Worm (Caenorhabditis elegans) whole organism, late embryonic: ENCODE measurements around the gene srt-7.
A peak's percentile ranks its signal among the peaks of the same experiment; 100 is the strongest.

Source experiments
- C08G9.2 ChIP-seq: sonication (generic microtip); optimal IDR thresholded peaks from 2 replicates; lab custom pipeline; 2016; ENCODE audit warnings: mild to moderate bottlenecking, missing genetic modification characterization, moderate library complexity, missing compliant biosample characterization
- F13H6.1 ChIP-seq: sonication (generic microtip); optimal IDR thresholded peaks from 2 replicates; lab custom pipeline; 2016; ENCODE audit warnings: missing genetic modification characterization, missing compliant biosample characterization
- Y22D7AL.16 ChIP-seq: sonication (generic microtip); optimal IDR thresholded peaks from 2 replicates; lab custom pipeline; 2016; ENCODE audit warnings: missing genetic modification characterization, missing compliant biosample characterization
- ama-1 ChIP-seq: fragments of 150-350 bp; optimal IDR thresholded peaks from 2 replicates; lab custom pipeline; 2014
- ceh-19 ChIP-seq: fragments of 200-800 bp; sonication (Bioruptor generic); optimal IDR thresholded peaks from 2 replicates; lab custom pipeline; 2018; ENCODE audit warnings: mild to moderate bottlenecking, missing genetic modification characterization, missing compliant biosample characterization
- ceh-22 ChIP-seq: sonication (generic microtip); optimal IDR thresholded peaks from 2 replicates; lab custom pipeline; 2017; ENCODE audit warnings: missing biosample characterization, missing genetic modification characterization
- ceh-31 ChIP-seq: sonication (generic microtip); optimal IDR thresholded peaks from 2 replicates; lab custom pipeline; 2016; ENCODE audit warnings: missing genetic modification characterization, missing compliant biosample characterization
- ceh-34 ChIP-seq: sonication (generic microtip); optimal IDR thresholded peaks from 2 replicates; lab custom pipeline; 2016; ENCODE audit warnings: mild to moderate bottlenecking, missing genetic modification characterization, missing compliant biosample characterization
- ceh-45 ChIP-seq: fragments of 200-800 bp; sonication (Bioruptor generic); IDR thresholded peaks from 2 replicates; pipeline ENCODE4 v1.3.6; 2022; ENCODE audit warnings: missing genetic modification reagents, missing genetic modification characterization, missing compliant biosample characterization
- ceh-48 ChIP-seq: sonication (generic microtip); optimal IDR thresholded peaks from 2 replicates; lab custom pipeline; 2016; ENCODE audit warnings: missing genetic modification characterization, inconsistent platforms, missing compliant biosample characterization
- ceh-9 ChIP-seq: sonication (generic microtip); optimal IDR thresholded peaks from 2 replicates; lab custom pipeline; 2016; ENCODE audit warnings: mild to moderate bottlenecking, missing genetic modification characterization, inconsistent platforms, missing compliant biosample characterization
- dmd-4 ChIP-seq: sonication (generic microtip); optimal IDR thresholded peaks from 2 replicates; lab custom pipeline; 2016; ENCODE audit warnings: borderline replicate concordance, missing genetic modification characterization, missing compliant biosample characterization
- dve-1 ChIP-seq: sonication (generic microtip); optimal IDR thresholded peaks from 2 replicates; lab custom pipeline; 2017; ENCODE audit warnings: antibody characterized with exemption, mild to moderate bottlenecking, missing genetic modification characterization, missing compliant biosample characterization
- elt-2 ChIP-seq: sonication (generic microtip); optimal IDR thresholded peaks from 2 replicates; lab custom pipeline; 2016; ENCODE audit warnings: missing genetic modification reagents, missing genetic modification characterization, missing compliant biosample characterization
- elt-4 ChIP-seq: sonication (generic microtip); optimal IDR thresholded peaks from 2 replicates; lab custom pipeline; 2016; ENCODE audit warnings: missing genetic modification characterization, missing compliant biosample characterization
- ets-4 ChIP-seq: sonication (generic microtip); optimal IDR thresholded peaks from 2 replicates; lab custom pipeline; 2016; ENCODE audit warnings: missing genetic modification characterization, missing compliant biosample characterization
- fax-1 ChIP-seq: sonication (generic microtip); optimal IDR thresholded peaks from 2 replicates; lab custom pipeline; 2016; ENCODE audit warnings: missing genotype, missing genetic modification characterization, missing compliant biosample characterization
- fkh-10 ChIP-seq: fragments of 150-350 bp; optimal IDR thresholded peaks from 2 replicates; lab custom pipeline; 2014; ENCODE audit warnings: missing biosample characterization, missing genetic modification reagents, missing genetic modification characterization
- fkh-6 ChIP-seq: sonication (generic microtip); optimal IDR thresholded peaks from 2 replicates; lab custom pipeline; 2016; ENCODE audit warnings: missing genetic modification characterization, missing compliant biosample characterization
- gmeb-2 ChIP-seq: sonication (generic microtip); optimal IDR thresholded peaks from 2 replicates; lab custom pipeline; 2016; ENCODE audit warnings: missing genetic modification characterization, inconsistent platforms, missing compliant biosample characterization
- hlh-15 ChIP-seq: sonication (generic microtip); optimal IDR thresholded peaks from 2 replicates; lab custom pipeline; 2016; ENCODE audit warnings: missing genetic modification characterization, missing compliant biosample characterization
- lin-11 ChIP-seq: fragments of 200-800 bp; sonication (Bioruptor generic); optimal IDR thresholded peaks from 2 replicates; lab custom pipeline; 2018; ENCODE audit warnings: mild to moderate bottlenecking, missing genetic modification characterization, missing compliant biosample characterization
- madf-2 ChIP-seq: sonication (generic microtip); optimal IDR thresholded peaks from 2 replicates; lab custom pipeline; 2017; ENCODE audit warnings: missing genetic modification characterization, missing compliant biosample characterization
- mec-3 ChIP-seq: sonication (generic microtip); optimal IDR thresholded peaks from 2 replicates; lab custom pipeline; 2016; ENCODE audit warnings: borderline replicate concordance, missing genetic modification characterization, missing compliant biosample characterization
- nfya-1 ChIP-seq: sonication (generic microtip); optimal IDR thresholded peaks from 2 replicates; lab custom pipeline; 2017; ENCODE audit warnings: missing genetic modification characterization, mild to moderate bottlenecking, missing compliant biosample characterization, antibody characterized with exemption, moderate library complexity
- nhr-232 ChIP-seq: sonication (generic microtip); optimal IDR thresholded peaks from 2 replicates; lab custom pipeline; 2016; ENCODE audit warnings: missing genetic modification characterization, missing compliant biosample characterization
- pat-9 ChIP-seq: fragments of 200-800 bp; sonication (Bioruptor generic); optimal IDR thresholded peaks from 2 replicates; lab custom pipeline; 2018; ENCODE audit warnings: mild to moderate bottlenecking, missing genetic modification characterization, moderate library complexity, missing compliant biosample characterization
- pax-1 ChIP-seq: fragments of 150-350 bp; optimal IDR thresholded peaks from 2 replicates; lab custom pipeline; 2014; ENCODE audit warnings: missing biosample characterization, missing genetic modification characterization
- pha-2 ChIP-seq: sonication (generic microtip); optimal IDR thresholded peaks from 2 replicates; lab custom pipeline; 2017; ENCODE audit warnings: mild to moderate bottlenecking, missing genetic modification characterization, missing compliant biosample characterization
- pqm-1 ChIP-seq: sonication (generic microtip); optimal IDR thresholded peaks from 2 replicates; lab custom pipeline; 2016; ENCODE audit warnings: missing genetic modification characterization, missing compliant biosample characterization
- ref-2 ChIP-seq: sonication (generic microtip); optimal IDR thresholded peaks from 2 replicates; lab custom pipeline; 2016; ENCODE audit warnings: missing genetic modification characterization, missing compliant biosample characterization
- sdc-2 ChIP-seq: sonication (generic microtip); optimal IDR thresholded peaks from 2 replicates; lab custom pipeline; 2016; ENCODE audit warnings: missing genotype, missing genetic modification characterization, missing compliant biosample characterization
- sox-4 ChIP-seq: sonication (generic microtip); optimal IDR thresholded peaks from 2 replicates; lab custom pipeline; 2017; ENCODE audit warnings: mild to moderate bottlenecking, missing genetic modification characterization, inconsistent platforms, missing compliant biosample characterization
- syd-9 ChIP-seq: sonication (generic microtip); optimal IDR thresholded peaks from 2 replicates; lab custom pipeline; 2016; ENCODE audit warnings: mild to moderate bottlenecking, missing genetic modification characterization, moderate library complexity, missing compliant biosample characterization
- tbx-2 ChIP-seq: sonication (generic microtip); optimal IDR thresholded peaks from 2 replicates; lab custom pipeline; 2016; ENCODE audit warnings: missing genetic modification characterization, missing compliant biosample characterization
- ttx-3 ChIP-seq: sonication (generic microtip); optimal IDR thresholded peaks from 2 replicates; lab custom pipeline; 2016; ENCODE audit warnings: missing genetic modification reagents, missing genetic modification characterization, missing compliant biosample characterization
- unc-42 ChIP-seq: sonication (generic microtip); optimal IDR thresholded peaks from 2 replicates; lab custom pipeline; 2016; ENCODE audit warnings: missing genotype, missing genetic modification characterization, missing compliant biosample characterization
- zip-5 ChIP-seq: sonication (generic microtip); optimal IDR thresholded peaks from 2 replicates; lab custom pipeline; 2016; ENCODE audit warnings: missing genetic modification characterization, missing compliant biosample characterization

Gene srt-7

ce11 chrV:3118167-3118566 lies 36.6 kb downstream of the srt-7 start, which contains the start of gene clec-210:
TSS of gene clec-210 (plus strand) at chrV:3118377.
- TF ChIP-seq elt-2, result peak; percentile 1
- TF ChIP-seq lin-11 (tag; lab: Kevin White, UChicago), result no peak
- TF ChIP-seq, all 69 proteins: peak for 1

ce11 chrV:3119185-3119584 lies 37.6 kb downstream of the srt-7 start:
- TF ChIP-seq zip-5 (tag; lab: Kevin White, UChicago) (no peak), pqm-1 (tag; lab: Kevin White, UChicago) (no peak), F13H6.1 (no peak), dmd-4 (tag; lab: Kevin White, UChicago) (no peak)

- TF ChIP-seq ceh-45 (GFP tag; lab: Robert Waterston, UW), result no peak
- TF ChIP-seq pat-9 (tag; lab: Kevin White, UChicago), result no peak
- TF ChIP-seq unc-42, result no peak
- TF ChIP-seq ceh-19 (GFP tag; lab: Kevin White, UChicago), result no peak
- TF ChIP-seq ceh-34 (tag; lab: Kevin White, UChicago), result no peak
- TF ChIP-seq ama-1 (lab: Kevin White, UChicago), result no peak
- no peak for TF ChIP-seq ceh-22 (tag; lab: Kevin White, UChicago)
- no peak for TF ChIP-seq ceh-9
- TF ChIP-seq hlh-15 (tag; lab: Kevin White, UChicago), result no peak
- no peak for TF ChIP-seq dve-1 (tag; lab: Kevin White, UChicago)
- TF ChIP-seq nhr-232 (tag; lab: Kevin White, UChicago), result no peak
- no peak for TF ChIP-seq nfya-1 (tag; lab: Kevin White, UChicago)
- no peak for TF ChIP-seq lin-11 (tag; lab: Kevin White, UChicago)
- TF ChIP-seq elt-2, result no peak
- TF ChIP-seq, all 69 proteins: peak for 0
Observed at ce11 chrV:3121743-3122142, 40.2 kb downstream of the srt-7 start, which contains the start of gene srt-56. TSS of gene srt-56 (minus strand) at chrV:3121843.

- no peak for TF ChIP-seq fax-1 (tag; lab: Kevin White, UChicago)
- TF ChIP-seq ttx-3, result no peak
- no peak for TF ChIP-seq gmeb-2 (tag; lab: Kevin White, UChicago)
- TF ChIP-seq syd-9, result no peak
- no peak for TF ChIP-seq fkh-6
- TF ChIP-seq sox-4, result no peak
- no peak for TF ChIP-seq ceh-34 (tag; lab: Kevin White, UChicago)
- no peak for TF ChIP-seq ceh-19 (GFP tag; lab: Kevin White, UChicago)
- TF ChIP-seq C08G9.2 (tag; lab: Kevin White, UChicago), result no peak
- no peak for TF ChIP-seq Y22D7AL.16 (tag; lab: Kevin White, UChicago)
- no peak for TF ChIP-seq nfya-1 (tag; lab: Kevin White, UChicago)
Observed at ce11 chrV:3122403-3122802, 40.8 kb downstream of the srt-7 start.

- TF ChIP-seq pax-1 (no peak), ceh-48 (tag; lab: Kevin White, UChicago) (no peak), sdc-2 (tag; lab: Kevin White, UChicago) (no peak), madf-2 (tag; lab: Kevin White, UChicago) (no peak), tbx-2 (tag; lab: Kevin White, UChicago) (no peak), ref-2 (tag; lab: Kevin White, UChicago) (no peak), mec-3 (no peak), elt-4 (tag; lab: Kevin White, UChicago) (no peak), ceh-34 (tag; lab: Kevin White, UChicago) (no peak), Y22D7AL.16 (tag; lab: Kevin White, UChicago) (no peak), ceh-31 (tag; lab: Kevin White, UChicago) (no peak), ama-1 (lab: Kevin White, UChicago) (no peak), pat-9 (tag; lab: Kevin White, UChicago) (no peak), fkh-10 (GFP tag; lab: Kevin White, UChicago) (no peak), syd-9 (no peak), ets-4 (tag; lab: Kevin White, UChicago) (no peak), pha-2 (tag; lab: Kevin White, UChicago) (no peak)
- TF ChIP-seq, all 69 proteins: peak for 0
Observed at ce11 chrV:3124912-3125311, 43.3 kb downstream of the srt-7 start, which contains the start of gene Y73C8C.12. TSS of gene Y73C8C.12 (plus strand) at chrV:3125212.
